Fruit fly (Drosophila melanogaster) whole organism, embryonic: ENCODE results near the gene mEFTs.
A peak's percentile ranks its signal among the peaks of the same experiment; 100 is the strongest.

Experiments
- BEAF-32 ChIP-seq: fragments of 200-800 bp; sonication (Bioruptor generic); optimal IDR thresholded peaks from 3 replicates; lab custom pipeline; 2017; ENCODE audit warnings: missing biosample characterization, missing genetic modification characterization, mild to moderate bottlenecking, moderate library complexity, missing genetic modification reagents
- BtbVII ChIP-seq: fragments of 200-800 bp; sonication (Bioruptor generic); optimal IDR thresholded peaks from 3 replicates; lab custom pipeline; 2017; ENCODE audit warnings: missing biosample characterization, mild to moderate bottlenecking, missing genetic modification characterization
- CG10274 ChIP-seq: fragments of 200-800 bp; sonication (Bioruptor generic); optimal IDR thresholded peaks from 3 replicates; lab custom pipeline; 2017; ENCODE audit warnings: missing biosample characterization, mild to moderate bottlenecking, missing genetic modification characterization
- CG13775 ChIP-seq: fragments of 200-800 bp; sonication (Bioruptor generic); optimal IDR thresholded peaks from 3 replicates; lab custom pipeline; 2017; ENCODE audit warnings: missing biosample characterization, mild to moderate bottlenecking, missing genetic modification characterization
- CG14014 ChIP-seq: fragments of 200-800 bp; sonication (Bioruptor generic); IDR thresholded peaks from 2 replicates; pipeline ENCODE4 v1.3.6; 2022; ENCODE audit warnings: missing biosample characterization, missing genetic modification characterization
- CG15011 ChIP-seq: fragments of 200-800 bp; sonication (Bioruptor generic); optimal IDR thresholded peaks from 3 replicates; lab custom pipeline; 2018; ENCODE audit warnings: missing biosample characterization, mild to moderate bottlenecking, missing genetic modification characterization
- CG17568 ChIP-seq: fragments of 200-800 bp; sonication (Bioruptor generic); optimal IDR thresholded peaks from 2 replicates; lab custom pipeline; 2018; ENCODE audit warnings: missing biosample characterization, mild to moderate bottlenecking, missing genetic modification characterization, moderate library complexity
- CG18599 ChIP-seq: fragments of 200-800 bp; sonication (Bioruptor generic); optimal IDR thresholded peaks from 3 replicates; lab custom pipeline; 2017; ENCODE audit warnings: missing biosample characterization, missing genetic modification characterization, mild to moderate bottlenecking, moderate library complexity, missing genetic modification reagents
- CG2120 ChIP-seq: fragments of 200-800 bp; sonication (Bioruptor generic); optimal IDR thresholded peaks from 3 replicates; lab custom pipeline; 2016; ENCODE audit warnings: missing biosample characterization, missing genetic modification characterization
- CG30403 ChIP-seq: fragments of 200-800 bp; sonication (Bioruptor generic); optimal IDR thresholded peaks from 3 replicates; lab custom pipeline; 2016; ENCODE audit warnings: missing biosample characterization, missing genetic modification characterization
- CG3407 ChIP-seq: fragments of 200-800 bp; sonication (Bioruptor generic); optimal IDR thresholded peaks from 2 replicates; lab custom pipeline; 2018; ENCODE audit warnings: missing biosample characterization, mild to moderate bottlenecking, missing genetic modification characterization
- CG3838 ChIP-seq: fragments of 200-800 bp; sonication (Bioruptor generic); optimal IDR thresholded peaks from 3 replicates; lab custom pipeline; 2016; ENCODE audit warnings: missing biosample characterization, missing genetic modification characterization
- CG4360 ChIP-seq: fragments of 200-800 bp; sonication (Bioruptor generic); IDR thresholded peaks from 2 replicates; pipeline ENCODE4 v1.3.6; 2022; ENCODE audit warnings: missing biosample characterization, missing genetic modification characterization
- CG4707 ChIP-seq: fragments of 200-800 bp; sonication (Bioruptor generic); optimal IDR thresholded peaks from 2 replicates; lab custom pipeline; 2018; ENCODE audit warnings: missing biosample characterization, mild to moderate bottlenecking, missing genetic modification characterization, moderate library complexity
- CG7271 ChIP-seq: fragments of 200-800 bp; sonication (Bioruptor generic); optimal IDR thresholded peaks from 2 replicates; lab custom pipeline; 2018; ENCODE audit warnings: missing biosample characterization, mild to moderate bottlenecking, missing genetic modification characterization, moderate library complexity
- CG7928 ChIP-seq: fragments of 200-800 bp; sonication (Bioruptor generic); optimal IDR thresholded peaks from 2 replicates; lab custom pipeline; 2017; ENCODE audit warnings: missing biosample characterization, mild to moderate bottlenecking, missing genetic modification characterization
- CG7963 ChIP-seq: fragments of 200-800 bp; sonication (Bioruptor generic); IDR thresholded peaks from 3 replicates; pipeline ENCODE4 v1.3.6; 2022; ENCODE audit warnings: missing biosample characterization, missing genetic modification characterization; ENCODE audit not compliant: partially characterized antibody
- CG8765 ChIP-seq: fragments of 200-800 bp; sonication (Bioruptor generic); IDR thresholded peaks from 2 replicates; pipeline ENCODE4 v1.3.6; 2022; ENCODE audit warnings: missing biosample characterization, missing genetic modification characterization
- Camta ChIP-seq: fragments of 200-800 bp; sonication (Bioruptor generic); optimal IDR thresholded peaks from 2 replicates; lab custom pipeline; 2016; ENCODE audit warnings: missing biosample characterization, missing genetic modification characterization
- D ChIP-seq, 2 experiments: fragments of 200-800 bp in 1 of 2; fragments of >200 bp in 1 of 2; sonication (Bioruptor generic) in 1 of 2; optimal IDR thresholded peaks; 2 replicates in 1 of 2; 3 replicates in 1 of 2; lab custom pipeline; 2017; ENCODE audit warnings: mild to moderate bottlenecking in 1 of 2, missing biosample characterization in 1 of 2, missing genetic modification characterization in 1 of 2, missing genetic modification reagents in 1 of 2
- Dek ChIP-seq: fragments of 200-800 bp; sonication (Bioruptor generic); optimal IDR thresholded peaks from 3 replicates; lab custom pipeline; 2019; ENCODE audit warnings: missing biosample characterization, mild to moderate bottlenecking, missing genetic modification characterization, moderate library complexity
- Ets65A ChIP-seq: fragments of 200-800 bp; sonication (Bioruptor generic); peaks from one replicate; lab custom pipeline; 2016; ENCODE audit warnings: missing biosample characterization, missing genetic modification characterization
- Fer1 ChIP-seq: fragments of 200-800 bp; sonication (Bioruptor generic); optimal IDR thresholded peaks from 2 replicates; lab custom pipeline; 2017; ENCODE audit warnings: missing biosample characterization, mild to moderate bottlenecking, missing genetic modification characterization
- Fer3 ChIP-seq: fragments of 200-800 bp; sonication (Bioruptor generic); optimal IDR thresholded peaks from 2 replicates; lab custom pipeline; 2018; ENCODE audit warnings: missing biosample characterization, mild to moderate bottlenecking, missing genetic modification characterization, moderate library complexity
- HmgZ ChIP-seq: fragments of 200-800 bp; sonication (Bioruptor generic); optimal IDR thresholded peaks from 2 replicates; lab custom pipeline; 2018; ENCODE audit warnings: missing biosample characterization, mild to moderate bottlenecking, missing genetic modification characterization
- Hmx ChIP-seq: fragments of 200-800 bp; sonication (Bioruptor generic); optimal IDR thresholded peaks from 2 replicates; lab custom pipeline; 2016; ENCODE audit warnings: missing biosample characterization, missing genetic modification characterization
- NC2α ChIP-seq: fragments of 200-800 bp; sonication (Bioruptor generic); optimal IDR thresholded peaks from 2 replicates; lab custom pipeline; 2016; ENCODE audit warnings: missing biosample characterization, missing genetic modification characterization
- Nf-YA ChIP-seq: fragments of 200-800 bp; sonication (Bioruptor generic); IDR thresholded peaks from 2 replicates; pipeline ENCODE4 v1.3.6; 2022; ENCODE audit warnings: missing biosample characterization, missing genetic modification characterization
- NfI ChIP-seq: fragments of 200-800 bp; sonication (Bioruptor generic); optimal IDR thresholded peaks from 3 replicates; lab custom pipeline; 2018; ENCODE audit warnings: missing biosample characterization, mild to moderate bottlenecking, missing genetic modification characterization, moderate library complexity
- Sox102F ChIP-seq: fragments of 200-800 bp; sonication (Bioruptor generic); optimal IDR thresholded peaks from 2 replicates; lab custom pipeline; 2018; ENCODE audit warnings: missing biosample characterization, mild to moderate bottlenecking, missing genetic modification characterization, moderate library complexity
- Stat92E ChIP-seq, 3 experiments: fragments of >200 bp in 2 of 3; fragments of 200-800 bp in 1 of 3; sonication (Bioruptor generic) in 1 of 3; optimal IDR thresholded peaks; 2 replicates each; lab custom pipeline; 2017 to 2019; ENCODE audit warnings: missing biosample characterization in 3 of 3, missing genetic modification characterization in 3 of 3, mild to moderate bottlenecking in 1 of 3, moderate library complexity in 1 of 3
- Tbp ChIP-seq: fragments of >200 bp; optimal IDR thresholded peaks from 2 replicates; lab custom pipeline; 2018; ENCODE audit warnings: missing biosample characterization, missing genetic modification characterization
- YL-1 ChIP-seq: fragments of 200-800 bp; sonication (Bioruptor generic); optimal IDR thresholded peaks from 3 replicates; lab custom pipeline; 2017; ENCODE audit warnings: missing biosample characterization, mild to moderate bottlenecking, missing genetic modification characterization
- al ChIP-seq: fragments of 200-800 bp; sonication (Bioruptor generic); IDR thresholded peaks from 2 replicates; pipeline ENCODE4 v1.3.6; 2022; ENCODE audit warnings: missing biosample characterization, missing genetic modification characterization
- danr ChIP-seq: fragments of 200-800 bp; sonication (Bioruptor generic); IDR thresholded peaks from 2 replicates; pipeline ENCODE4 v1.3.6; 2022; ENCODE audit warnings: missing biosample characterization, missing genetic modification characterization
- eve ChIP-seq, 2 experiments: fragments of >200 bp; optimal IDR thresholded peaks; 2 replicates each; lab custom pipeline; 2017; ENCODE audit warnings: missing biosample characterization in 2 of 2, missing genetic modification characterization in 2 of 2
- exex ChIP-seq: fragments of 200-800 bp; sonication (Bioruptor generic); optimal IDR thresholded peaks from 4 replicates; lab custom pipeline; 2018; ENCODE audit warnings: missing biosample characterization, mild to moderate bottlenecking, missing genetic modification characterization, moderate library complexity
- fd3F ChIP-seq: fragments of 200-800 bp; sonication (Bioruptor generic); optimal IDR thresholded peaks from 2 replicates; lab custom pipeline; 2018; ENCODE audit warnings: missing biosample characterization, mild to moderate bottlenecking, missing genetic modification characterization, moderate library complexity
- grn ChIP-seq: fragments of 200-800 bp; sonication (Bioruptor generic); optimal IDR thresholded peaks from 3 replicates; lab custom pipeline; 2017; ENCODE audit warnings: missing biosample characterization, missing genetic modification characterization
- mld ChIP-seq: fragments of 200-800 bp; sonication (Bioruptor generic); IDR thresholded peaks from 3 replicates; pipeline ENCODE4 v1.3.6; 2022; ENCODE audit warnings: missing biosample characterization, missing genetic modification characterization; ENCODE audit not compliant: partially characterized antibody
- odd ChIP-seq: fragments of 200-800 bp; sonication (Bioruptor generic); optimal IDR thresholded peaks from 2 replicates; lab custom pipeline; 2017; ENCODE audit warnings: missing biosample characterization, mild to moderate bottlenecking, missing genetic modification characterization
- org-1 ChIP-seq: fragments of 200-800 bp; sonication (Bioruptor generic); optimal IDR thresholded peaks from 2 replicates; lab custom pipeline; 2017; ENCODE audit warnings: missing biosample characterization, missing genetic modification characterization
- rib ChIP-seq: fragments of 200-800 bp; sonication (Bioruptor generic); IDR thresholded peaks from 2 replicates; pipeline ENCODE4 v1.3.6; 2022; ENCODE audit warnings: missing biosample characterization, missing genetic modification characterization
- tgo ChIP-seq: fragments of 200-800 bp; sonication (Bioruptor generic); IDR thresholded peaks from 3 replicates; pipeline ENCODE4 v1.3.6; 2022; ENCODE audit warnings: missing biosample characterization, missing genetic modification characterization
- toy ChIP-seq: fragments of 200-800 bp; sonication (Bioruptor generic); IDR thresholded peaks from 2 replicates; pipeline ENCODE4 v1.3.6; 2022; ENCODE audit warnings: missing biosample characterization, missing genetic modification characterization
- tup ChIP-seq: fragments of 200-800 bp; sonication (Bioruptor generic); optimal IDR thresholded peaks from 2 replicates; lab custom pipeline; 2016; ENCODE audit warnings: missing biosample characterization, mild to moderate bottlenecking, missing genetic modification characterization, moderate library complexity
- usp ChIP-seq: fragments of >200 bp; optimal IDR thresholded peaks from 2 replicates; lab custom pipeline; 2017; ENCODE audit warnings: missing biosample characterization, missing genetic modification characterization
- wor ChIP-seq: fragments of 200-800 bp; sonication (Bioruptor generic); IDR thresholded peaks from 2 replicates; pipeline ENCODE4 v1.3.6; 2022; ENCODE audit warnings: missing biosample characterization, missing genetic modification characterization
- yki ChIP-seq: fragments of >200 bp; optimal IDR thresholded peaks from 3 replicates; lab custom pipeline; 2018

The mEFTs gene

DNA sequence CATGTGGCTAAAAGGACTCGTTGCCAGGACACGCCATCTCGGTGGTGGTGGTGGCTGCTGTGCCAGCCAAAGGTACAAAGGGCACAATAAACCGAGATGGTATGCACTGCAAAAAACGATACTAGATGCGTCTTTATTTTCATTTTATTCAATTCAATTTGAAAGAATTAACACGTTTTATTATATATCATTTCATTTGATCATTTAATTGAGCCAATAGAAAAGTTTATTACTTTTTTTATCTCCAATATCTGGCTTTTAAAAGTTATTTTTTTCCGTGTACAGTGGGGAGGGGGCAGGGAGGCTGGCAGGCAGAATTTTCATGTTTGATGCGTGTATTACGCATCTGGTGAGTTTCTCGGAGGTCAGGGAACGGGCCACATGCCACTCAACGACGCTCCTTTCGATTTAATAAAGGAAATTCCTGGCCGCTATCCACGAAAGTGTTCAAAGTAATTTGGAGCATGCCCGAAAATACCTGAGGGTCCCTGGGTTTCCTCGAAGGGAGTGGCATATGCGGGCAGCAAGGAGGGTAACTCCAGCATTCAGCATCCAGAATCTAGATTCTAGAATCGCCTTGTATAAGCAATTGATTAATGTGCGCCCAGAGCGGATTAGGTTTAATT is 13.3 kb upstream of the mEFTs start (continued):
- TF ChIP-seq NC2α (GFP tag; lab: Kevin White, UChicago) (peak; percentile 66), BtbVII (GFP tag; lab: Kevin White, UChicago) (peak; percentile 77), CG4360 (GFP tag; lab: Robert Waterston, UW) (peak; percentile 53; the same call in 1 of the 2 replicates), usp (GFP tag; lab: Kevin White, UChicago) (no peak), eve (GFP tag; optimal IDR thresholded peaks at IDR 0.05; lab: Kevin White, UChicago) (no peak), exex (peak; percentile 67), Camta (GFP tag; lab: Kevin White, UChicago) (peak; percentile 72), CG13775 (peak; percentile 82), Dek (tag; lab: Kevin White, UChicago) (peak; percentile 83), fd3F (GFP tag; lab: Kevin White, UChicago) (peak; percentile 48), mld (GFP tag; lab: Robert Waterston, UW) (no peak), NfI (GFP tag; lab: Kevin White, UChicago) (peak; percentile 77), Stat92E (GFP tag; optimal IDR thresholded peaks at IDR 0.05; lab: Kevin White, UChicago) (no peak), al (GFP tag; lab: Robert Waterston, UW) (peak; percentile 47; the same call in 1 of the 2 replicates), CG17568 (GFP tag; lab: Kevin White, UChicago) (no peak), CG8765 (GFP tag; lab: Robert Waterston, UW) (peak; percentile 78), danr (GFP tag; lab: Robert Waterston, UW) (peak; percentile 81), CG7963 (no peak), CG18599 (peak; percentile 96), tup (GFP tag; lab: Kevin White, UChicago) (peak; percentile 67), yki (lab: Kevin White, UChicago) (no peak), Hmx (GFP tag; lab: Kevin White, UChicago) (no peak), CG7271 (tag; lab: Kevin White, UChicago) (peak; percentile 52), wor (GFP tag; lab: Robert Waterston, UW) (peak; percentile 81), Ets65A (GFP tag; lab: Kevin White, UChicago) (peak; percentile 93), org-1 (GFP tag; lab: Kevin White, UChicago) (peak; percentile 85), YL-1 (GFP tag; lab: Kevin White, UChicago) (no peak), CG30403 (peak; percentile 83), CG3407 (GFP tag; lab: Kevin White, UChicago) (peak; percentile 81), CG10274 (GFP tag; lab: Kevin White, UChicago) (peak; percentile 56), Sox102F (GFP tag; lab: Kevin White, UChicago) (peak; percentile 86), Tbp (no peak), CG15011 (GFP tag; lab: Kevin White, UChicago) (peak; percentile 72), toy (no peak), CG14014 (GFP tag; lab: Robert Waterston, UW) (peak; percentile 77), Fer3 (peak; percentile 87), HmgZ (tag; lab: Kevin White, UChicago) (peak; percentile 79), BEAF-32 (GFP tag; lab: Kevin White, UChicago) (no peak), CG2120 (GFP tag; lab: Kevin White, UChicago) (no peak), tgo (GFP tag; lab: Robert Waterston, UW) (peak; percentile 86), CG3838 (GFP tag; lab: Kevin White, UChicago) (peak; percentile 66), CG4707 (peak; percentile 72), Fer1 (GFP tag; lab: Kevin White, UChicago) (peak; percentile 94), D (optimal IDR thresholded peaks at IDR 0.05; lab: Kevin White, UChicago) (no peak), D (GFP tag; optimal IDR thresholded peaks at IDR 0.05; lab: Kevin White, UChicago) (peak; percentile 92), odd (GFP tag; lab: Kevin White, UChicago) (peak; percentile 80), CG7928 (peak; percentile 42), rib (GFP tag; lab: Robert Waterston, UW) (peak; percentile 65; the same call in 1 of the 2 replicates), Nf-YA (GFP tag; lab: Robert Waterston, UW) (peak; percentile 84), grn (GFP tag; lab: Kevin White, UChicago) (peak; percentile 48)
